Worm (Caenorhabditis elegans): ENCODE measurements around the gene Y40A1A.3.
A peak's percentile ranks its signal among the peaks of the same experiment; 100 is the strongest.

ce11 chrX:2046124-2046722 is 48.4 kb upstream of the Y40A1A.3 start, which contains the start of gene igcm-4:
- TF ChIP-seq nhr-77 (tag; optimal IDR thresholded peaks at IDR 0.05) (no peak), nhr-11 (tag; optimal IDR thresholded peaks at IDR 0.05) (no peak), ama-1 (optimal IDR thresholded peaks at IDR 0.05) (no peak), tbx-2 (tag; optimal IDR thresholded peaks at IDR 0.05) (no peak), ztf-4 (tag; optimal IDR thresholded peaks at IDR 0.05) (no peak), zag-1 (tag; optimal IDR thresholded peaks at IDR 0.05) (no peak), nhr-25 (tag; optimal IDR thresholded peaks at IDR 0.05) (no peak), elt-1 (tag; optimal IDR thresholded peaks at IDR 0.05) (no peak), R02D3.7 (tag; optimal IDR thresholded peaks at IDR 0.05) (no peak), lin-39 (tag; optimal IDR thresholded peaks at IDR 0.05) (peak; percentile 14), snpc-4 (tag; optimal IDR thresholded peaks at IDR 0.05) (no peak)

All from whole organism, L3 larva.